Worm (Caenorhabditis elegans) whole organism, late embryonic: ENCODE results near the gene C05A2.4.
A peak's percentile ranks its signal among the peaks of the same experiment; 100 is the strongest.

Experiments used
- F13H6.1 ChIP-seq: sonication (generic microtip); optimal IDR thresholded peaks from 2 replicates; lab custom pipeline; 2016; ENCODE audit warnings: missing genetic modification characterization, missing compliant biosample characterization
- Y22D7AL.16 ChIP-seq: sonication (generic microtip); optimal IDR thresholded peaks from 2 replicates; lab custom pipeline; 2016; ENCODE audit warnings: missing genetic modification characterization, missing compliant biosample characterization
- ahr-1 ChIP-seq: sonication (generic microtip); optimal IDR thresholded peaks from 2 replicates; lab custom pipeline; 2016; ENCODE audit warnings: missing genetic modification characterization, missing compliant biosample characterization
- ama-1 ChIP-seq: fragments of 150-350 bp; optimal IDR thresholded peaks from 2 replicates; lab custom pipeline; 2014
- ceh-14 ChIP-seq: sonication (generic microtip); optimal IDR thresholded peaks from 2 replicates; lab custom pipeline; 2016; ENCODE audit warnings: missing genotype, missing genetic modification characterization, missing compliant biosample characterization
- ceh-2 ChIP-seq: sonication (generic microtip); optimal IDR thresholded peaks from 2 replicates; lab custom pipeline; 2016; ENCODE audit warnings: missing genotype, missing genetic modification characterization, missing compliant biosample characterization
- ceh-22 ChIP-seq: sonication (generic microtip); optimal IDR thresholded peaks from 2 replicates; lab custom pipeline; 2017; ENCODE audit warnings: missing biosample characterization, missing genetic modification characterization
- ceh-30 ChIP-seq: fragments of 150-350 bp; optimal IDR thresholded peaks from 2 replicates; lab custom pipeline; 2014; ENCODE audit warnings: missing biosample characterization, missing genetic modification characterization
- ceh-9 ChIP-seq: sonication (generic microtip); optimal IDR thresholded peaks from 2 replicates; lab custom pipeline; 2016; ENCODE audit warnings: mild to moderate bottlenecking, missing genetic modification characterization, inconsistent platforms, missing compliant biosample characterization
- che-1 ChIP-seq: sonication (generic microtip); optimal IDR thresholded peaks from 2 replicates; lab custom pipeline; 2016; ENCODE audit warnings: mild to moderate bottlenecking, missing genetic modification characterization, missing compliant biosample characterization
- elt-2 ChIP-seq: sonication (generic microtip); optimal IDR thresholded peaks from 2 replicates; lab custom pipeline; 2016; ENCODE audit warnings: missing genetic modification reagents, missing genetic modification characterization, missing compliant biosample characterization
- eyg-1 ChIP-seq: sonication (generic microtip); optimal IDR thresholded peaks from 2 replicates; lab custom pipeline; 2016; ENCODE audit warnings: missing genotype, missing genetic modification characterization, missing compliant biosample characterization
- fax-1 ChIP-seq: sonication (generic microtip); optimal IDR thresholded peaks from 2 replicates; lab custom pipeline; 2016; ENCODE audit warnings: missing genotype, missing genetic modification characterization, missing compliant biosample characterization
- hlh-15 ChIP-seq: sonication (generic microtip); optimal IDR thresholded peaks from 2 replicates; lab custom pipeline; 2016; ENCODE audit warnings: missing genetic modification characterization, missing compliant biosample characterization
- hlh-6 ChIP-seq: sonication (generic microtip); optimal IDR thresholded peaks from 2 replicates; lab custom pipeline; 2016; ENCODE audit warnings: missing genotype, missing genetic modification characterization, missing compliant biosample characterization
- lin-11 ChIP-seq: fragments of 200-800 bp; sonication (Bioruptor generic); optimal IDR thresholded peaks from 2 replicates; lab custom pipeline; 2018; ENCODE audit warnings: mild to moderate bottlenecking, missing genetic modification characterization, missing compliant biosample characterization
- mec-3 ChIP-seq: sonication (generic microtip); optimal IDR thresholded peaks from 2 replicates; lab custom pipeline; 2016; ENCODE audit warnings: borderline replicate concordance, missing genetic modification characterization, missing compliant biosample characterization
- nfya-1 ChIP-seq: sonication (generic microtip); optimal IDR thresholded peaks from 2 replicates; lab custom pipeline; 2017; ENCODE audit warnings: missing genetic modification characterization, mild to moderate bottlenecking, missing compliant biosample characterization, antibody characterized with exemption, moderate library complexity
- nhr-232 ChIP-seq: sonication (generic microtip); optimal IDR thresholded peaks from 2 replicates; lab custom pipeline; 2016; ENCODE audit warnings: missing genetic modification characterization, missing compliant biosample characterization
- npax-4 ChIP-seq: sonication (generic microtip); optimal IDR thresholded peaks from 2 replicates; lab custom pipeline; 2016; ENCODE audit warnings: missing genetic modification characterization, missing compliant biosample characterization
- odd-2 ChIP-seq: sonication (generic microtip); optimal IDR thresholded peaks from 2 replicates; lab custom pipeline; 2017; ENCODE audit warnings: antibody characterized with exemption, mild to moderate bottlenecking, missing genetic modification characterization, missing compliant biosample characterization
- pat-9 ChIP-seq: fragments of 200-800 bp; sonication (Bioruptor generic); optimal IDR thresholded peaks from 2 replicates; lab custom pipeline; 2018; ENCODE audit warnings: mild to moderate bottlenecking, missing genetic modification characterization, moderate library complexity, missing compliant biosample characterization
- pha-2 ChIP-seq: sonication (generic microtip); optimal IDR thresholded peaks from 2 replicates; lab custom pipeline; 2017; ENCODE audit warnings: mild to moderate bottlenecking, missing genetic modification characterization, missing compliant biosample characterization
- pha-4 ChIP-seq: fragments of 150-350 bp; optimal IDR thresholded peaks from 2 replicates; lab custom pipeline; 2018; ENCODE audit warnings: missing biosample characterization, missing genetic modification reagents, missing genetic modification characterization
- ref-2 ChIP-seq: sonication (generic microtip); optimal IDR thresholded peaks from 2 replicates; lab custom pipeline; 2016; ENCODE audit warnings: missing genetic modification characterization, missing compliant biosample characterization
- rnt-1 ChIP-seq: sonication (generic microtip); optimal IDR thresholded peaks from 2 replicates; lab custom pipeline; 2016; ENCODE audit warnings: missing genetic modification characterization, missing compliant biosample characterization
- sox-2 ChIP-seq: fragments of 200-800 bp; sonication (Bioruptor generic); IDR thresholded peaks from 2 replicates; pipeline ENCODE4 v1.3.6; 2022; ENCODE audit warnings: missing genetic modification reagents, missing genetic modification characterization, missing compliant biosample characterization
- sox-4 ChIP-seq: sonication (generic microtip); optimal IDR thresholded peaks from 2 replicates; lab custom pipeline; 2017; ENCODE audit warnings: mild to moderate bottlenecking, missing genetic modification characterization, inconsistent platforms, missing compliant biosample characterization
- syd-9 ChIP-seq: sonication (generic microtip); optimal IDR thresholded peaks from 2 replicates; lab custom pipeline; 2016; ENCODE audit warnings: mild to moderate bottlenecking, missing genetic modification characterization, moderate library complexity, missing compliant biosample characterization
- tbx-2 ChIP-seq: sonication (generic microtip); optimal IDR thresholded peaks from 2 replicates; lab custom pipeline; 2016; ENCODE audit warnings: missing genetic modification characterization, missing compliant biosample characterization
- ttx-3 ChIP-seq: sonication (generic microtip); optimal IDR thresholded peaks from 2 replicates; lab custom pipeline; 2016; ENCODE audit warnings: missing genetic modification reagents, missing genetic modification characterization, missing compliant biosample characterization
- unc-3 ChIP-seq, 2 experiments: fragments of 200-800 bp in 1 of 2; sonication (Bioruptor generic) in 1 of 2; sonication (generic microtip) in 1 of 2; conservative IDR thresholded peaks in 1 of 2; optimal IDR thresholded peaks in 1 of 2; 2 replicates each; pipeline versions ENCODE4 v1.3.6 to Lab custom; 2016 to 2022; ENCODE audit warnings: missing compliant biosample characterization in 2 of 2, missing genetic modification characterization in 2 of 2, missing genetic modification reagents in 1 of 2
- unc-42 ChIP-seq: sonication (generic microtip); optimal IDR thresholded peaks from 2 replicates; lab custom pipeline; 2016; ENCODE audit warnings: missing genotype, missing genetic modification characterization, missing compliant biosample characterization
- zip-5 ChIP-seq: sonication (generic microtip); optimal IDR thresholded peaks from 2 replicates; lab custom pipeline; 2016; ENCODE audit warnings: missing genetic modification characterization, missing compliant biosample characterization

Gene C05A2.4

ce11 chrV:10679080-10679479, 16.2 kb upstream of the C05A2.4 start:
- TF ChIP-seq pha-4 (tag; lab: Kevin White, UChicago) (no peak), zip-5 (tag; lab: Kevin White, UChicago) (no peak), fax-1 (tag; lab: Kevin White, UChicago) (no peak)

- TF ChIP-seq unc-42 = peak; percentile 80
- TF ChIP-seq Y22D7AL.16 = no peak
Measured at ce11 chrV:10679990-10680602, 15.2 kb upstream of the C05A2.4 start.

ce11 chrV:10681117-10681959, 13.9 kb upstream of the C05A2.4 start:
- TF ChIP-seq che-1 (tag; lab: Kevin White, UChicago) (no peak), F13H6.1 (tag; lab: Kevin White, UChicago) (no peak), elt-2 (peak; percentile 2), nfya-1 (tag; lab: Kevin White, UChicago) (no peak), lin-11 (tag; lab: Kevin White, UChicago) (no peak), pat-9 (tag; lab: Kevin White, UChicago) (peak; percentile 11), hlh-6 (tag; lab: Kevin White, UChicago) (peak; percentile 47), ahr-1 (tag; lab: Kevin White, UChicago) (no peak), ceh-30 (tag; lab: Kevin White, UChicago) (no peak), ref-2 (peak; percentile 32), pha-4 (tag; lab: Kevin White, UChicago) (no peak), npax-4 (tag; lab: Kevin White, UChicago) (no peak), nhr-232 (no peak), ceh-9 (no peak), sox-4 (tag; lab: Kevin White, UChicago) (no peak), hlh-15 (no peak), Y22D7AL.16 (no peak), unc-3 (GFP tag; conservative IDR thresholded peaks at IDR 0.05; lab: Robert Waterston, UW) (no peak), unc-3 (tag; optimal IDR thresholded peaks at IDR 0.05; lab: Kevin White, UChicago) (no peak), rnt-1 (peak; percentile 48), ama-1 (lab: Kevin White, UChicago) (no peak)

- TF ChIP-seq mec-3 (tag; lab: Kevin White, UChicago) (no peak), ttx-3 (no peak), ceh-2 (tag; lab: Kevin White, UChicago) (no peak), sox-2 (GFP tag; lab: Robert Waterston, UW) (no peak), unc-42 (no peak), fax-1 (tag; lab: Kevin White, UChicago) (no peak)
Measured at ce11 chrV:10682122-10682521, 13.2 kb upstream of the C05A2.4 start, which contains the start of gene gsp-1. TSS of gene gsp-1 (plus strand) at chrV:10682422.

- TF ChIP-seq ceh-22 (tag; lab: Kevin White, UChicago) (no peak), pha-2 (tag; lab: Kevin White, UChicago) (no peak), elt-2 (no peak)
- TF ChIP-seq, all 69 proteins: peak for 0
Measured at ce11 chrV:10683458-10683857, 11.8 kb upstream of the C05A2.4 start.

ce11 chrV:10684748-10685147, 10.5 kb upstream of the C05A2.4 start:
- TF ChIP-seq eyg-1 (tag; lab: Kevin White, UChicago) (no peak), syd-9 (tag; lab: Kevin White, UChicago) (no peak), tbx-2 (no peak), hlh-15 (no peak), odd-2 (no peak), ceh-14 (tag; lab: Kevin White, UChicago) (no peak)
